Worm (Caenorhabditis elegans) whole organism, L4 larva: Measurements from ENCODE around the gene natc-1.

Experiments used
- F44E2.7 ChIP-seq: fragments of 200-800 bp; sonication (Bioruptor generic); IDR thresholded peaks from 2 replicates; pipeline ENCODE4 v2.1.2; 2022; ENCODE audit warnings: missing genetic modification characterization, missing compliant biosample characterization
- ZK337.2 ChIP-seq: fragments of 200-800 bp; sonication (Bioruptor generic); IDR thresholded peaks from 2 replicates; pipeline ENCODE4 v1.3.6; 2022; ENCODE audit warnings: missing genetic modification reagents, missing genetic modification characterization, missing compliant biosample characterization
- ceh-32 ChIP-seq: sonication (generic microtip); optimal IDR thresholded peaks from 2 replicates; lab custom pipeline; 2016; ENCODE audit warnings: mild to moderate bottlenecking, missing genetic modification characterization, missing compliant biosample characterization; ENCODE audit not compliant: poor library complexity
- ceh-62 ChIP-seq: sonication (generic microtip); optimal IDR thresholded peaks from 2 replicates; lab custom pipeline; 2017; ENCODE audit warnings: missing biosample characterization, missing genetic modification characterization
- ceh-82 ChIP-seq: sonication (generic microtip); optimal IDR thresholded peaks from 2 replicates; lab custom pipeline; 2017; ENCODE audit warnings: missing biosample characterization, missing genetic modification characterization
- lin-15B ChIP-seq: fragments of 150-350 bp; sonication (generic microtip); optimal IDR thresholded peaks from 3 replicates; lab custom pipeline; 2014; ENCODE audit warnings: missing biosample characterization, missing genetic modification characterization
- lsy-2 ChIP-seq, 2 experiments: fragments of 150-350 bp in 1 of 2; sonication (generic microtip) in 1 of 2; optimal IDR thresholded peaks; 2 replicates each; lab custom pipeline; 2014 to 2017; ENCODE audit warnings: missing biosample characterization in 2 of 2, missing genetic modification characterization in 2 of 2
- mdt-29 ChIP-seq: fragments of 200-800 bp; sonication (Bioruptor generic); IDR thresholded peaks from 2 replicates; pipeline ENCODE4 v1.3.6; 2022; ENCODE audit warnings: missing genetic modification reagents, missing genetic modification characterization, missing compliant biosample characterization
- nhr-28 ChIP-seq: fragments of 150-350 bp; optimal IDR thresholded peaks from 2 replicates; lab custom pipeline; 2014; ENCODE audit warnings: missing biosample characterization, missing genetic modification characterization
- set-16 ChIP-seq: fragments of 200-800 bp; sonication (Bioruptor generic); IDR thresholded peaks from 2 replicates; pipeline ENCODE4 v1.3.6; 2022; ENCODE audit warnings: missing genetic modification reagents, missing genetic modification characterization, missing compliant biosample characterization
- tag-97 ChIP-seq: fragments of 200-800 bp; sonication (Bioruptor generic); IDR thresholded peaks from 2 replicates; pipeline ENCODE4 v1.3.6; 2022; ENCODE audit warnings: missing genetic modification characterization, missing compliant biosample characterization
- unc-39 ChIP-seq: sonication (generic microtip); optimal IDR thresholded peaks from 2 replicates; lab custom pipeline; 2017; ENCODE audit warnings: missing biosample characterization, missing genetic modification characterization
- zag-1 ChIP-seq: fragments of 150-350 bp; optimal IDR thresholded peaks from 2 replicates; lab custom pipeline; 2014; ENCODE audit warnings: missing biosample characterization, missing genetic modification characterization
- ztf-11 ChIP-seq: fragments of 150-350 bp; optimal IDR thresholded peaks from 2 replicates; lab custom pipeline; 2014; ENCODE audit warnings: missing biosample characterization, missing genetic modification characterization

DNA sequence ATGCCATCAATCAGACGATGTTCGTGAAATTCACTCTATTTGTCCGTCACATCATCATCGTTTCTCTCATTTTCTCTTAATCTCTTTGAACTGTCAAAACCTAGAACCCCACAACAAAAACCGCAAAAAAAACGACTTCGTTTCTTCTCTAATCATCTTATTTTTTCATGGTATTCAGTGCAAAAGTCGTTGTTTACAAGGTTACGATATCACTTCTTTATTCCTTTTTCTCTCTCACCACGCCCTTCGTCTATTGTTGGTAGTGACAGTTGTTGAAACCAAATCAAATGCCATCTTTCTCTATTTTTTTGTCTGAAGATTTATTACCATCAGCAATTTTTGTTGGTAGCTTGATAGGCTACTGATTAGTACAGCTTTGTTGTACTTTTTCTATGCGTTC lies 12.9 kb upstream of the natc-1 start:
- TF ChIP-seq tag-97 (no peak), F44E2.7 (GFP tag; lab: Robert Waterston, UW) (no peak), unc-39 (tag; lab: Kevin White, UChicago) (no peak), lsy-2 (tag; optimal IDR thresholded peaks at IDR 0.05; lab: Kevin White, UChicago) (no peak), set-16 (GFP tag; lab: Robert Waterston, UW) (no peak), ceh-32 (tag; lab: Kevin White, UChicago) (no peak), zag-1 (no peak), lin-15B (tag; lab: Kevin White, UChicago) (no peak), ztf-11 (tag; lab: Kevin White, UChicago) (no peak), ZK337.2 (no peak), mdt-29 (GFP tag; lab: Robert Waterston, UW) (no peak), ceh-62 (tag; lab: Kevin White, UChicago) (no peak), ceh-82 (tag; lab: Kevin White, UChicago) (no peak), nhr-28 (tag; lab: Kevin White, UChicago) (peak; percentile 67)
